Worm (Caenorhabditis elegans) whole organism, young adult: Measurements from ENCODE around the gene T21D12.11.

Experiments
- B0261.1 ChIP-seq: sonication (generic microtip); optimal IDR thresholded peaks from 2 replicates; lab custom pipeline; 2016; ENCODE audit warnings: mild to moderate bottlenecking, missing genetic modification characterization, moderate library complexity, missing compliant biosample characterization
- B0336.3 ChIP-seq: fragments of 200-800 bp; sonication (Bioruptor generic); IDR thresholded peaks from 2 replicates; pipeline ENCODE4 v1.3.6; 2022; ENCODE audit warnings: missing genetic modification characterization, missing compliant biosample characterization
- D2030.7 ChIP-seq: fragments of 200-800 bp; sonication (Bioruptor generic); IDR thresholded peaks from 2 replicates; pipeline ENCODE4 v1.3.6; 2022; ENCODE audit warnings: missing genetic modification reagents, missing genetic modification characterization, missing compliant biosample characterization
- F33H1.4 ChIP-seq: fragments of 200-800 bp; sonication (Bioruptor generic); IDR thresholded peaks from 2 replicates; pipeline ENCODE4 v1.3.6; 2022; ENCODE audit warnings: missing genetic modification reagents, missing genetic modification characterization, missing compliant biosample characterization
- F39B2.1 ChIP-seq: fragments of 200-800 bp; sonication (Bioruptor generic); IDR thresholded peaks from 2 replicates; pipeline ENCODE4 v1.3.6; 2022; ENCODE audit warnings: missing genetic modification reagents, missing genetic modification characterization, missing compliant biosample characterization
- F57C9.4 ChIP-seq: sonication (generic microtip); optimal IDR thresholded peaks from 2 replicates; lab custom pipeline; 2017; ENCODE audit warnings: mild to moderate bottlenecking, missing genetic modification characterization, missing compliant biosample characterization
- T26A5.8 ChIP-seq: sonication (generic microtip); optimal IDR thresholded peaks from 2 replicates; lab custom pipeline; 2016; ENCODE audit warnings: missing genetic modification characterization, missing compliant biosample characterization
- Y53F4B.3 ChIP-seq: fragments of 200-800 bp; sonication (Bioruptor generic); IDR thresholded peaks from 2 replicates; pipeline ENCODE4 v1.3.6; 2022; ENCODE audit warnings: missing genetic modification reagents, missing genetic modification characterization, missing compliant biosample characterization
- Y53G8AR.9 ChIP-seq: fragments of 200-800 bp; sonication (Bioruptor generic); conservative IDR thresholded peaks from 2 replicates; pipeline ENCODE4 v1.3.6; 2022; ENCODE audit warnings: missing genetic modification reagents, missing genetic modification characterization, missing compliant biosample characterization
- atf-7 ChIP-seq: sonication (generic microtip); optimal IDR thresholded peaks from 2 replicates; lab custom pipeline; 2017; ENCODE audit warnings: mild to moderate bottlenecking, missing genetic modification characterization, missing compliant biosample characterization
- attf-3 ChIP-seq: fragments of 200-800 bp; sonication (Bioruptor generic); conservative IDR thresholded peaks from 2 replicates; pipeline ENCODE4 v1.3.6; 2022; ENCODE audit warnings: missing genetic modification reagents, missing genetic modification characterization, missing compliant biosample characterization
- attf-5 ChIP-seq: fragments of 200-800 bp; sonication (Bioruptor generic); optimal IDR thresholded peaks from 2 replicates; lab custom pipeline; 2018; ENCODE audit warnings: mild to moderate bottlenecking, missing genetic modification characterization, missing compliant biosample characterization
- attf-6 ChIP-seq: fragments of 200-800 bp; sonication (Bioruptor generic); IDR thresholded peaks from 2 replicates; pipeline ENCODE4 v1.3.6; 2022; ENCODE audit warnings: missing genetic modification reagents, missing genetic modification characterization, missing compliant biosample characterization
- bed-1 ChIP-seq: fragments of 200-800 bp; sonication (Bioruptor generic); IDR thresholded peaks from 2 replicates; pipeline ENCODE4 v1.3.6; 2022; ENCODE audit warnings: missing genetic modification reagents, missing genetic modification characterization, missing compliant biosample characterization
- bed-2 ChIP-seq: fragments of 200-800 bp; sonication (Bioruptor generic); IDR thresholded peaks from 2 replicates; pipeline ENCODE4 v1.3.6; 2022; ENCODE audit warnings: missing genetic modification reagents, missing genetic modification characterization, missing compliant biosample characterization
- ceh-40 ChIP-seq: fragments of 200-800 bp; sonication (Bioruptor generic); IDR thresholded peaks from 2 replicates; pipeline ENCODE4 v1.3.6; 2022; ENCODE audit warnings: missing genetic modification characterization, missing compliant biosample characterization
- ceh-91 ChIP-seq: fragments of 200-800 bp; sonication (Bioruptor generic); IDR thresholded peaks from 2 replicates; pipeline ENCODE4 v1.3.6; 2022; ENCODE audit warnings: missing genetic modification reagents, missing genetic modification characterization, missing compliant biosample characterization
- dox-1 ChIP-seq: fragments of 200-800 bp; sonication (Bioruptor generic); IDR thresholded peaks from 2 replicates; pipeline ENCODE4 v1.3.6; 2022; ENCODE audit warnings: missing genetic modification reagents, missing genetic modification characterization, missing compliant biosample characterization
- egrh-3 ChIP-seq: fragments of 200-800 bp; sonication (Bioruptor generic); IDR thresholded peaks from 2 replicates; pipeline ENCODE4 v1.3.6; 2022; ENCODE audit warnings: missing genetic modification reagents, missing genetic modification characterization, missing compliant biosample characterization
- him-1 ChIP-seq: sonication (generic microtip); optimal IDR thresholded peaks from 2 replicates; lab custom pipeline; 2016; ENCODE audit warnings: missing genotype, missing genetic modification reagents, missing genetic modification characterization, missing compliant biosample characterization
- hlh-26 ChIP-seq: fragments of 200-800 bp; sonication (Bioruptor generic); conservative IDR thresholded peaks from 2 replicates; pipeline ENCODE4 v1.3.6; 2022; ENCODE audit warnings: missing genetic modification reagents, missing genetic modification characterization, missing compliant biosample characterization
- hmg-20 ChIP-seq: fragments of 200-800 bp; sonication (Bioruptor generic); IDR thresholded peaks from 2 replicates; pipeline ENCODE4 v1.3.6; 2022; ENCODE audit warnings: missing genetic modification reagents, missing genetic modification characterization, missing compliant biosample characterization
- hrde-1 ChIP-seq: sonication (generic microtip); optimal IDR thresholded peaks from 2 replicates; lab custom pipeline; 2016; ENCODE audit warnings: missing genetic modification characterization, mild to moderate bottlenecking, missing compliant biosample characterization, moderate library complexity, missing genotype, missing genetic modification reagents, borderline replicate concordance
- lin-40 ChIP-seq: sonication (generic microtip); optimal IDR thresholded peaks from 2 replicates; lab custom pipeline; 2016; ENCODE audit warnings: missing genetic modification characterization, mild to moderate bottlenecking, missing compliant biosample characterization, missing genotype, missing genetic modification reagents
- lin-54 ChIP-seq: fragments of 200-800 bp; sonication (Bioruptor generic); optimal IDR thresholded peaks from 2 replicates; lab custom pipeline; 2018; ENCODE audit warnings: mild to moderate bottlenecking, missing genetic modification characterization, missing compliant biosample characterization
- lsl-1 ChIP-seq: fragments of 200-800 bp; sonication (Bioruptor generic); optimal IDR thresholded peaks from 2 replicates; lab custom pipeline; 2018; ENCODE audit warnings: mild to moderate bottlenecking, missing genetic modification characterization, moderate library complexity, missing compliant biosample characterization
- madf-10 ChIP-seq: sonication (generic microtip); optimal IDR thresholded peaks from 2 replicates; lab custom pipeline; 2016; ENCODE audit warnings: mild to moderate bottlenecking, missing genetic modification characterization, missing compliant biosample characterization
- mcd-1 ChIP-seq: fragments of 200-800 bp; sonication (Bioruptor generic); IDR thresholded peaks from 2 replicates; pipeline ENCODE4 v1.3.6; 2022; ENCODE audit warnings: missing genetic modification reagents, missing genetic modification characterization, missing compliant biosample characterization
- mel-28 ChIP-seq: sonication (generic microtip); optimal IDR thresholded peaks from 2 replicates; lab custom pipeline; 2016; ENCODE audit warnings: borderline replicate concordance, mild to moderate bottlenecking, missing genetic modification characterization, missing compliant biosample characterization
- mes-4 ChIP-seq: sonication (generic microtip); optimal IDR thresholded peaks from 2 replicates; lab custom pipeline; 2016; ENCODE audit warnings: missing genotype, missing genetic modification characterization, missing compliant biosample characterization
- rpc-1 ChIP-seq, 2 experiments: fragments of 150-350 bp in 1 of 2; sonication (generic microtip) in 1 of 2; optimal IDR thresholded peaks; 2 replicates each; lab custom pipeline; 2014 to 2018; ENCODE audit warnings: missing biosample characterization in 1 of 2, missing genetic modification characterization in 1 of 2, missing genetic modification reagents in 1 of 2, missing genotype in 1 of 2
- sea-2 ChIP-seq: fragments of 200-800 bp; sonication (Bioruptor generic); IDR thresholded peaks from 2 replicates; pipeline ENCODE4 v1.3.6; 2022; ENCODE audit warnings: missing genetic modification characterization, missing compliant biosample characterization
- snpc-1.3 ChIP-seq: sonication (generic microtip); optimal IDR thresholded peaks from 2 replicates; lab custom pipeline; 2017; ENCODE audit warnings: missing genetic modification characterization, mild to moderate bottlenecking, missing compliant biosample characterization, antibody characterized with exemption, moderate library complexity, missing genotype, missing genetic modification reagents; ENCODE audit not compliant: insufficient read depth
- somi-1 ChIP-seq: fragments of 200-800 bp; sonication (Bioruptor generic); optimal IDR thresholded peaks from 2 replicates; lab custom pipeline; 2018; ENCODE audit warnings: mild to moderate bottlenecking, missing genetic modification characterization, missing compliant biosample characterization
- tbx-9 ChIP-seq: sonication (generic microtip); optimal IDR thresholded peaks from 2 replicates; lab custom pipeline; 2016; ENCODE audit warnings: borderline replicate concordance, missing genetic modification characterization, inconsistent platforms, missing compliant biosample characterization
- unc-130 ChIP-seq: sonication (generic microtip); optimal IDR thresholded peaks from 2 replicates; lab custom pipeline; 2016; ENCODE audit warnings: missing genetic modification reagents, missing genetic modification characterization, missing compliant biosample characterization
- zim-3 ChIP-seq: sonication (generic microtip); optimal IDR thresholded peaks from 2 replicates; lab custom pipeline; 2017; ENCODE audit warnings: mild to moderate bottlenecking, missing genetic modification characterization, moderate library complexity, missing compliant biosample characterization
- ztf-18 ChIP-seq: sonication (generic microtip); optimal IDR thresholded peaks from 2 replicates; lab custom pipeline; 2016; ENCODE audit warnings: missing genotype, mild to moderate bottlenecking, missing genetic modification characterization, missing compliant biosample characterization
- ztf-22 ChIP-seq: fragments of 200-800 bp; sonication (Bioruptor generic); optimal IDR thresholded peaks from 2 replicates; lab custom pipeline; 2018; ENCODE audit warnings: mild to moderate bottlenecking, missing genetic modification characterization, moderate library complexity, missing compliant biosample characterization
- ztf-26 ChIP-seq: sonication (generic microtip); optimal IDR thresholded peaks from 2 replicates; lab custom pipeline; 2017; ENCODE audit warnings: missing genetic modification characterization, missing compliant biosample characterization

T21D12.11 gene

ce11 chrIV:240257-240754 lies 28.9 kb upstream of the T21D12.11 start, which contains the start of the genes fnta-1 and cogc-8:
TSS of gene fnta-1 (minus strand) at chrIV:240307.
TSS of gene cogc-8 (plus strand) at chrIV:240451.
- TF ChIP-seq attf-5 (peak; percentile 15), lsl-1 (GFP tag; lab: Kevin White, UChicago) (peak; percentile 10), snpc-1.3 (peak; percentile 2), mcd-1 (GFP tag; lab: Robert Waterston, UW) (peak; percentile 53), lin-54 (peak; percentile 9), hrde-1 (tag; lab: Kevin White, UChicago) (no peak)

ce11 chrIV:244278-244677 lies 24.9 kb upstream of the T21D12.11 start:
- TF ChIP-seq lsl-1 (GFP tag; lab: Kevin White, UChicago) (peak; percentile 59), ceh-91 (no peak)

ce11 chrIV:244843-245242 lies 24.4 kb upstream of the T21D12.11 start, which contains the start of gene aass-1:
TSS of gene aass-1 (plus strand) at chrIV:245143.
- no peak for TF ChIP-seq atf-7 (tag; lab: Kevin White, UChicago)
- TF ChIP-seq F33H1.4 = no peak
- TF ChIP-seq bed-2 (GFP tag; lab: Robert Waterston, UW) = no peak
- no peak for TF ChIP-seq lin-54
- TF ChIP-seq F57C9.4 (tag; lab: Kevin White, UChicago) = no peak
- TF ChIP-seq attf-3 (GFP tag; lab: Robert Waterston, UW) = no peak
- TF ChIP-seq B0336.3 (GFP tag; lab: Robert Waterston, UW) = no peak
- no peak for TF ChIP-seq ztf-22 (GFP tag; lab: Kevin White, UChicago)
- no peak for TF ChIP-seq mel-28 (tag; lab: Kevin White, UChicago)
- no peak for TF ChIP-seq dox-1
- TF ChIP-seq zim-3 (tag; lab: Kevin White, UChicago) = no peak
- TF ChIP-seq Y53G8AR.9 (GFP tag; lab: Robert Waterston, UW) = no peak
- no peak for TF ChIP-seq ztf-26 (tag; lab: Kevin White, UChicago)
- no peak for TF ChIP-seq hmg-20
- no peak for TF ChIP-seq hlh-26 (GFP tag; lab: Robert Waterston, UW)
- TF ChIP-seq ztf-18 (tag; lab: Kevin White, UChicago) = no peak
- no peak for TF ChIP-seq rpc-1 (optimal IDR thresholded peaks at IDR 0.05; lab: Kevin White, UChicago)
- TF ChIP-seq rpc-1 (tag; optimal IDR thresholded peaks at IDR 0.05; lab: Kevin White, UChicago) = no peak

- TF ChIP-seq F39B2.1 (GFP tag; lab: Robert Waterston, UW) (no peak), T26A5.8 (tag; lab: Kevin White, UChicago) (no peak), attf-6 (GFP tag; lab: Robert Waterston, UW) (no peak), D2030.7 (no peak), mes-4 (tag; lab: Kevin White, UChicago) (no peak), somi-1 (GFP tag; lab: Kevin White, UChicago) (peak; percentile 41), madf-10 (tag; lab: Kevin White, UChicago) (no peak), lin-40 (peak; percentile 27), him-1 (tag; lab: Kevin White, UChicago) (no peak), bed-1 (no peak), ztf-26 (tag; lab: Kevin White, UChicago) (peak; percentile 23), unc-130 (GFP tag; lab: Kevin White, UChicago) (no peak), hlh-26 (GFP tag; lab: Robert Waterston, UW) (no peak), zim-3 (tag; lab: Kevin White, UChicago) (no peak), tbx-9 (tag; lab: Kevin White, UChicago) (no peak), egrh-3 (no peak), Y53F4B.3 (GFP tag; lab: Robert Waterston, UW) (no peak), B0261.1 (tag; lab: Kevin White, UChicago) (no peak), sea-2 (GFP tag; lab: Robert Waterston, UW) (no peak), ceh-40 (GFP tag; lab: Robert Waterston, UW) (no peak)
Observed at ce11 chrIV:247494-247893, 21.7 kb upstream of the T21D12.11 start.
